Fruit fly (Drosophila melanogaster): ENCODE measurements around the gene Hipk.

The Hipk gene

dm6 chr3L:500351-501015 lies 42.4 kb upstream of the Hipk start, which contains the start of the genes CG34267 and CG34268:
Gene CG34267, minus strand, starts transcription at chr3L:500451.
Gene CG34268, plus strand, starts transcription at chr3L:500965.
- TF ChIP-seq HHEX (GFP tag; optimal IDR thresholded peaks at IDR 0.05): no peak
- TF ChIP-seq chinmo (GFP tag; IDR thresholded peaks at IDR 0.05; ENCODE audit: partially characterized antibody): 0 out of 4 replicates have a peak, but pooled peaks have one; percentile 32

dm6 chr3L:505782-506408 lies 37.0 kb upstream of the Hipk start:
- TF ChIP-seq fd3F (GFP tag; optimal IDR thresholded peaks at IDR 0.05) (peak; percentile 53), disco-r (GFP tag; optimal IDR thresholded peaks at IDR 0.05) (peak; percentile 24), Fer3 (tag; optimal IDR thresholded peaks at IDR 0.05) (peak; percentile 29), CG2875 (GFP tag; optimal IDR thresholded peaks at IDR 0.05) (peak; percentile 63), CG3838 (GFP tag; optimal IDR thresholded peaks at IDR 0.05) (peak; percentile 62), Trl (optimal IDR thresholded peaks at IDR 0.05) (no peak), Trl (GFP tag; optimal IDR thresholded peaks at IDR 0.05) (peak; percentile 87), CG8765 (GFP tag; IDR thresholded peaks at IDR 0.05) (no peak; the same call in 1 of the 2 replicates), CG8388 (GFP tag; optimal IDR thresholded peaks at IDR 0.05) (no peak), ci (GFP tag; IDR thresholded peaks at IDR 0.05) (peak; percentile 91), CG31224 (GFP tag; IDR thresholded peaks at IDR 0.05) (no peak; the same call in 1 of the 2 replicates), emc (GFP tag; optimal IDR thresholded peaks at IDR 0.05) (peak; percentile 64), sr (GFP tag; IDR thresholded peaks at IDR 0.05) (peak; percentile 67; the same call in 2 of the 3 replicates), dmrt99B (tag; optimal IDR thresholded peaks at IDR 0.05) (peak; percentile 62), salm (tag; optimal IDR thresholded peaks at IDR 0.05) (no peak), CG10147 (GFP tag; optimal IDR thresholded peaks at IDR 0.05) (no peak), amos (GFP tag; IDR thresholded peaks at IDR 0.05; ENCODE audit: partially characterized antibody) (no peak), hth (optimal IDR thresholded peaks at IDR 0.05) (no peak), CG43689 (GFP tag; IDR thresholded peaks at IDR 0.05) (no peak), ttk (GFP tag; IDR thresholded peaks at IDR 0.05) (peak; percentile 72), D (optimal IDR thresholded peaks at IDR 0.05) (no peak), D (GFP tag; optimal IDR thresholded peaks at IDR 0.05) (peak; percentile 13), Hr78 (GFP tag; optimal IDR thresholded peaks at IDR 0.05) (no peak), Sin3A (optimal IDR thresholded peaks at IDR 0.05) (no peak), Rfx (GFP tag; IDR thresholded peaks at IDR 0.05) (peak; percentile 90), tgo (GFP tag; IDR thresholded peaks at IDR 0.05) (peak; percentile 75), Nf-YB (GFP tag; optimal IDR thresholded peaks at IDR 0.05) (peak; percentile 9), TFAM (GFP tag; optimal IDR thresholded peaks at IDR 0.05) (no peak), peb (GFP tag; IDR thresholded peaks at IDR 0.05) (no peak), sima (GFP tag; optimal IDR thresholded peaks at IDR 0.05) (no peak), btn (GFP tag; optimal IDR thresholded peaks at IDR 0.05) (peak; percentile 46), nerfin-2 (GFP tag; IDR thresholded peaks at IDR 0.05; ENCODE audit: partially characterized antibody) (no peak), CG12104 (GFP tag; optimal IDR thresholded peaks at IDR 0.05) (peak; percentile 32), crol (GFP tag; IDR thresholded peaks at IDR 0.05) (no peak), CG13123 (GFP tag; optimal IDR thresholded peaks at IDR 0.05) (peak; percentile 54), CG9932 (GFP tag; IDR thresholded peaks at IDR 0.05) (peak; percentile 82), Stat92E (GFP tag; optimal IDR thresholded peaks at IDR 0.05) (peak in 1 of 3 experiments; percentile 34), Tbp (GFP tag; optimal IDR thresholded peaks at IDR 0.05) (no peak), chinmo (GFP tag; IDR thresholded peaks at IDR 0.05; ENCODE audit: partially characterized antibody) (no peak), CG7963 (GFP tag; IDR thresholded peaks at IDR 0.05; ENCODE audit: partially characterized antibody) (no peak), CG13296 (GFP tag; optimal IDR thresholded peaks at IDR 0.05) (no peak), sug (tag; optimal IDR thresholded peaks at IDR 0.05) (peak; percentile 66), CG14441 (GFP tag; IDR thresholded peaks at IDR 0.05) (peak; percentile 78), CG2712 (tag; optimal IDR thresholded peaks at IDR 0.05) (peak; percentile 49), danr (GFP tag; IDR thresholded peaks at IDR 0.05) (peak; percentile 45; the same call in 1 of the 2 replicates)

All from whole organism, embryonic.